Worm (Caenorhabditis elegans) whole organism, midembryonic: ENCODE measurements around the gene F17C8.6.

Experiments
- T22C8.4 ChIP-seq: fragments of 200-800 bp; sonication (Bioruptor generic); IDR thresholded peaks from 2 replicates; pipeline ENCODE4 v1.3.6; 2022; ENCODE audit warnings: missing genetic modification characterization, missing compliant biosample characterization
- cog-1 ChIP-seq: sonication (generic microtip); optimal IDR thresholded peaks from 2 replicates; lab custom pipeline; 2016; ENCODE audit warnings: missing genetic modification characterization, missing compliant biosample characterization
- flt-1 ChIP-seq: fragments of 200-800 bp; sonication (Bioruptor generic); IDR thresholded peaks from 2 replicates; pipeline ENCODE4 v1.3.6; 2022; ENCODE audit warnings: missing genetic modification characterization, missing compliant biosample characterization
- klf-2 ChIP-seq: fragments of 200-800 bp; sonication (Bioruptor generic); conservative IDR thresholded peaks from 2 replicates; pipeline ENCODE4 v1.3.6; 2022; ENCODE audit warnings: missing genetic modification reagents, missing genetic modification characterization, missing compliant biosample characterization
- ref-1 ChIP-seq: fragments of 200-800 bp; sonication (Bioruptor generic); conservative IDR thresholded peaks from 2 replicates; pipeline ENCODE4 v1.3.6; 2022; ENCODE audit warnings: missing genetic modification reagents, missing genetic modification characterization, missing compliant biosample characterization
- tab-1 ChIP-seq: fragments of 200-800 bp; sonication (Bioruptor generic); IDR thresholded peaks from 2 replicates; pipeline ENCODE4 v1.3.6; 2022; ENCODE audit warnings: missing genetic modification characterization, missing compliant biosample characterization
- ztf-23 ChIP-seq: fragments of 200-800 bp; sonication (Bioruptor generic); IDR thresholded peaks from 2 replicates; pipeline ENCODE4 v1.3.6; 2022; ENCODE audit warnings: missing genetic modification reagents, missing genetic modification characterization, missing compliant biosample characterization
- ztf-29 ChIP-seq: fragments of 200-800 bp; sonication (Bioruptor generic); IDR thresholded peaks from 2 replicates; pipeline ENCODE4 v1.3.6; 2022; ENCODE audit warnings: missing genetic modification reagents, missing genetic modification characterization, missing compliant biosample characterization

DNA sequence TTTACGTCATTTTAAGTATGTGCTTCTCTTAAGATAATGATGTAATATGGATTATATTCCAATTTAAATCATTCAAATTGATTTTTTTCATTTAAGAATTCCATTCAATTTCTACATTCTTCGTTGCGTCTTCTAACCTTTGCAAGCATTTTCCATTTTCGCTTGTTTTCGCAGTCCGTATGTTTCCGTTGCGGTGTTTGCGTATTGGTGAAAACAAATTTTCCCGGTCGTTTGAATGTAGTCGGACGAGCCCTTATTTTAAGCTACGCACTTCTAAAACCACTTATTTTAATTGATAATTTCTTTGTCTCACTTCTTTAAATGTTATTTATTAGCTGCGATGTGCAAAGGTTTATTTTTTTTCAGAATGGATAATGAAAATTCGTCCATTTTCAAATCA, 39.9 kb upstream of the F17C8.6 start, which contains the start of gene mel-28:
- TF ChIP-seq klf-2 (GFP tag; lab: Robert Waterston, UW) (no peak), ztf-23 (no peak), flt-1 (GFP tag; lab: Robert Waterston, UW) (no peak), ref-1 (GFP tag; lab: Robert Waterston, UW) (no peak), tab-1 (no peak), ztf-29 (GFP tag; lab: Robert Waterston, UW) (no peak), cog-1 (tag; lab: Kevin White, UChicago) (no peak), T22C8.4 (GFP tag; lab: Robert Waterston, UW) (no peak)
